Fruit fly (Drosophila melanogaster): ENCODE results near the gene CkIIalpha-i1.

CkIIalpha-i1 gene

dm6 chr3L:15815353-15816142, 1.2 kb upstream of the CkIIalpha-i1 start (continued):
- peak; percentile 70 for TF ChIP-seq CG17359 (tag; optimal IDR thresholded peaks at IDR 0.05)
- no peak; the same call in 2 of the 3 replicates for TF ChIP-seq CG7357 (GFP tag; IDR thresholded peaks at IDR 0.05)
- TF ChIP-seq tna (GFP tag; IDR thresholded peaks at IDR 0.05; ENCODE audit: partially characterized antibody): no peak
- no peak for TF ChIP-seq H2.0 (GFP tag; IDR thresholded peaks at IDR 0.05)
- no peak for TF ChIP-seq GATAe (GFP tag; conservative IDR thresholded peaks at IDR 0.05)
- TF ChIP-seq CG13123 (GFP tag; optimal IDR thresholded peaks at IDR 0.05): no peak
- peak; percentile 65 for TF ChIP-seq CG14710 (tag; optimal IDR thresholded peaks at IDR 0.05)
- no peak; the same call in 1 of the 2 replicates for TF ChIP-seq CG14667 (GFP tag; IDR thresholded peaks at IDR 0.05)
- TF ChIP-seq Neu2 (GFP tag; optimal IDR thresholded peaks at IDR 0.05; ENCODE audit: borderline replicate concordance): no peak
- no peak for TF ChIP-seq amos (GFP tag; IDR thresholded peaks at IDR 0.05; ENCODE audit: partially characterized antibody)
- TF ChIP-seq Vsx1 (GFP tag; optimal IDR thresholded peaks at IDR 0.05): peak; percentile 28
- TF ChIP-seq gsb (GFP tag; IDR thresholded peaks at IDR 0.05): no peak
- no peak for TF ChIP-seq ac (GFP tag; optimal IDR thresholded peaks at IDR 0.05)
- no peak for TF ChIP-seq Mrtf (GFP tag; IDR thresholded peaks at IDR 0.05)
- TF ChIP-seq CG17802 (tag; optimal IDR thresholded peaks at IDR 0.05): no peak
- TF ChIP-seq HLHmδ (GFP tag; optimal IDR thresholded peaks at IDR 0.05): no peak
- TF ChIP-seq Hey (tag; optimal IDR thresholded peaks at IDR 0.05): no peak
- no peak for TF ChIP-seq CG3995 (GFP tag; optimal IDR thresholded peaks at IDR 0.05)
- TF ChIP-seq CG2120 (GFP tag; optimal IDR thresholded peaks at IDR 0.05): peak; percentile 88
- TF ChIP-seq nerfin-1 (tag; optimal IDR thresholded peaks at IDR 0.05): peak; percentile 67
- TF ChIP-seq Hsf (GFP tag; optimal IDR thresholded peaks at IDR 0.05): peak; percentile 79
- peak; percentile 73 for TF ChIP-seq CG15011 (GFP tag; optimal IDR thresholded peaks at IDR 0.05)
- TF ChIP-seq CG4730 (GFP tag; IDR thresholded peaks at IDR 0.05): no peak
- peak; percentile 77 for TF ChIP-seq az2 (GFP tag; optimal IDR thresholded peaks at IDR 0.05)
- peak; percentile 57 for TF ChIP-seq kay (GFP tag; optimal IDR thresholded peaks at IDR 0.05)
- peak; percentile 38 for TF ChIP-seq Deaf1 (tag; optimal IDR thresholded peaks at IDR 0.05)
- TF ChIP-seq Oli (tag; optimal IDR thresholded peaks at IDR 0.05): peak; percentile 79
- TF ChIP-seq CG11723 (GFP tag; optimal IDR thresholded peaks at IDR 0.05): peak; percentile 38
- TF ChIP-seq CG13624 (GFP tag; optimal IDR thresholded peaks at IDR 0.05): peak; percentile 46
- TF ChIP-seq Dll (GFP tag; IDR thresholded peaks at IDR 0.05; ENCODE audit: partially characterized antibody): no peak
- TF ChIP-seq CG6791 (GFP tag; IDR thresholded peaks at IDR 0.05; ENCODE audit: partially characterized antibody): no peak
- TF ChIP-seq Scr (GFP tag; IDR thresholded peaks at IDR 0.05; ENCODE audit: partially characterized antibody): no peak
- peak; percentile 29 for TF ChIP-seq CG12219 (GFP tag; optimal IDR thresholded peaks at IDR 0.05)
- TF ChIP-seq CG4820 (GFP tag; optimal IDR thresholded peaks at IDR 0.05): peak; percentile 53
- no peak for TF ChIP-seq kni (GFP tag; optimal IDR thresholded peaks at IDR 0.05)
- no peak for TF ChIP-seq B-H2 (GFP tag; optimal IDR thresholded peaks at IDR 0.05)
- TF ChIP-seq CG13296 (GFP tag; optimal IDR thresholded peaks at IDR 0.05): peak; percentile 73
- peak; percentile 89 for TF ChIP-seq Hmr (GFP tag; optimal IDR thresholded peaks at IDR 0.05)
- no peak for TF ChIP-seq emc (GFP tag; optimal IDR thresholded peaks at IDR 0.05)
- TF ChIP-seq CG13424 (tag; optimal IDR thresholded peaks at IDR 0.05): peak; percentile 78
- peak; percentile 74; the same call in 1 of the 3 replicates for TF ChIP-seq dysf (GFP tag; IDR thresholded peaks at IDR 0.05)
- no peak for TF ChIP-seq grn (GFP tag; optimal IDR thresholded peaks at IDR 0.05)
- TF ChIP-seq caup (GFP tag; optimal IDR thresholded peaks at IDR 0.05; ENCODE audit: severe bottlenecking): peak; percentile 71
- no peak for TF ChIP-seq sima (GFP tag; optimal IDR thresholded peaks at IDR 0.05)
- TF ChIP-seq CG1603 (tag; optimal IDR thresholded peaks at IDR 0.05): no peak
- 0 out of 2 replicates have a peak, but pooled peaks have one; percentile 46 for TF ChIP-seq rib (GFP tag; IDR thresholded peaks at IDR 0.05)
- no peak for TF ChIP-seq schlank (tag; optimal IDR thresholded peaks at IDR 0.05)
- peak; percentile 86 for TF ChIP-seq CG18599 (GFP tag; optimal IDR thresholded peaks at IDR 0.05)
